Fruit fly (Drosophila melanogaster) whole organism, embryonic: Measurements from ENCODE around the gene Sec61alpha.

Experiments used
- Adf1 ChIP-seq: fragments of 200-800 bp; sonication (Bioruptor generic); IDR thresholded peaks from 2 replicates; pipeline ENCODE4 v1.3.6; 2022; ENCODE audit warnings: missing biosample characterization, missing genetic modification characterization
- Antp ChIP-seq: fragments of 200-800 bp; sonication (Bioruptor generic); optimal IDR thresholded peaks from 3 replicates; lab custom pipeline; 2016; ENCODE audit warnings: missing biosample characterization, missing genetic modification characterization
- Blimp-1 ChIP-seq: fragments of 200-800 bp; sonication (Bioruptor generic); optimal IDR thresholded peaks from 3 replicates; lab custom pipeline; 2018; ENCODE audit warnings: missing biosample characterization, missing genetic modification characterization, mild to moderate bottlenecking, moderate library complexity, missing genetic modification reagents
- CG12769 ChIP-seq: fragments of 200-800 bp; sonication (Bioruptor generic); optimal IDR thresholded peaks from 2 replicates; lab custom pipeline; 2019; ENCODE audit warnings: missing biosample characterization, mild to moderate bottlenecking, missing genetic modification characterization, moderate library complexity
- CG13287 ChIP-seq: fragments of 200-800 bp; sonication (Bioruptor generic); IDR thresholded peaks from 2 replicates; pipeline ENCODE4 v1.3.6; 2022; ENCODE audit warnings: missing biosample characterization, missing genetic modification characterization; ENCODE audit not compliant: partially characterized antibody
- CG14014 ChIP-seq: fragments of 200-800 bp; sonication (Bioruptor generic); IDR thresholded peaks from 2 replicates; pipeline ENCODE4 v1.3.6; 2022; ENCODE audit warnings: missing biosample characterization, missing genetic modification characterization
- CG17186 ChIP-seq: fragments of 200-800 bp; sonication (Bioruptor generic); optimal IDR thresholded peaks from 3 replicates; lab custom pipeline; 2017; ENCODE audit warnings: missing biosample characterization, missing genetic modification reagents, missing genetic modification characterization
- CG2120 ChIP-seq: fragments of 200-800 bp; sonication (Bioruptor generic); optimal IDR thresholded peaks from 3 replicates; lab custom pipeline; 2016; ENCODE audit warnings: missing biosample characterization, missing genetic modification characterization
- CG2129 ChIP-seq: fragments of 200-800 bp; sonication (Bioruptor generic); IDR thresholded peaks from 2 replicates; pipeline ENCODE4 v1.3.6; 2022; ENCODE audit warnings: missing biosample characterization, missing genetic modification characterization; ENCODE audit not compliant: partially characterized antibody
- CG3407 ChIP-seq: fragments of 200-800 bp; sonication (Bioruptor generic); optimal IDR thresholded peaks from 2 replicates; lab custom pipeline; 2018; ENCODE audit warnings: missing biosample characterization, mild to moderate bottlenecking, missing genetic modification characterization
- CG3726 ChIP-seq: fragments of 200-800 bp; sonication (Bioruptor generic); IDR thresholded peaks from 3 replicates; pipeline ENCODE4, ENCODE4 v1.3.6; 2022; ENCODE audit warnings: missing biosample characterization, missing genetic modification characterization
- CG4820 ChIP-seq: fragments of 200-800 bp; sonication (Bioruptor generic); optimal IDR thresholded peaks from 3 replicates; lab custom pipeline; 2016; ENCODE audit warnings: missing biosample characterization, missing genetic modification characterization
- CG6689 ChIP-seq: fragments of 200-800 bp; sonication (Bioruptor generic); IDR thresholded peaks from 2 replicates; pipeline ENCODE4 v1.3.6; 2022; ENCODE audit warnings: missing biosample characterization, missing genetic modification characterization
- CG7963 ChIP-seq: fragments of 200-800 bp; sonication (Bioruptor generic); IDR thresholded peaks from 3 replicates; pipeline ENCODE4 v1.3.6; 2022; ENCODE audit warnings: missing biosample characterization, missing genetic modification characterization; ENCODE audit not compliant: partially characterized antibody
- CG8290 ChIP-seq, 3 experiments: fragments of 200-800 bp; sonication (Bioruptor generic); optimal IDR thresholded peaks; 2 replicates each; lab custom pipeline; 2016 to 2019; ENCODE audit warnings: missing biosample characterization in 3 of 3, missing genetic modification characterization in 3 of 3, mild to moderate bottlenecking in 2 of 3, moderate library complexity in 1 of 3
- CG8765 ChIP-seq: fragments of 200-800 bp; sonication (Bioruptor generic); IDR thresholded peaks from 2 replicates; pipeline ENCODE4 v1.3.6; 2022; ENCODE audit warnings: missing biosample characterization, missing genetic modification characterization
- CG9215 ChIP-seq: fragments of 200-800 bp; sonication (Bioruptor generic); IDR thresholded peaks from 2 replicates; pipeline ENCODE4 v1.3.6; 2022; ENCODE audit warnings: missing biosample characterization, missing genetic modification characterization
- D ChIP-seq, 2 experiments: fragments of 200-800 bp in 1 of 2; fragments of >200 bp in 1 of 2; sonication (Bioruptor generic) in 1 of 2; optimal IDR thresholded peaks; 2 replicates in 1 of 2; 3 replicates in 1 of 2; lab custom pipeline; 2017; ENCODE audit warnings: mild to moderate bottlenecking in 1 of 2, missing biosample characterization in 1 of 2, missing genetic modification characterization in 1 of 2, missing genetic modification reagents in 1 of 2
- Doc3 ChIP-seq: fragments of 200-800 bp; sonication (Bioruptor generic); IDR thresholded peaks from 3 replicates; pipeline ENCODE4 v1.3.6; 2022; ENCODE audit warnings: missing biosample characterization, missing genetic modification characterization; ENCODE audit not compliant: partially characterized antibody
- Ets65A ChIP-seq: fragments of 200-800 bp; sonication (Bioruptor generic); peaks from one replicate; lab custom pipeline; 2016; ENCODE audit warnings: missing biosample characterization, missing genetic modification characterization
- Gsc ChIP-seq: fragments of 200-800 bp; sonication (Bioruptor generic); IDR thresholded peaks from 2 replicates; pipeline ENCODE4 v1.3.6; 2022; ENCODE audit warnings: missing biosample characterization, missing genetic modification characterization
- Gug ChIP-seq: fragments of 200-800 bp; sonication (Bioruptor generic); IDR thresholded peaks from 4 replicates; pipeline ENCODE4 v1.3.6; 2022; ENCODE audit warnings: missing biosample characterization, missing genetic modification characterization
- H15 ChIP-seq: fragments of 200-800 bp; sonication (Bioruptor generic); IDR thresholded peaks from 3 replicates; pipeline ENCODE4 v1.3.6; 2022; ENCODE audit warnings: missing biosample characterization, missing genetic modification characterization
- HHEX ChIP-seq: fragments of 200-800 bp; sonication (Bioruptor generic); optimal IDR thresholded peaks from 3 replicates; lab custom pipeline; 2017; ENCODE audit warnings: missing biosample characterization, mild to moderate bottlenecking, missing genetic modification characterization, missing genetic modification reagents
- Hey ChIP-seq: fragments of 200-800 bp; sonication (Bioruptor generic); optimal IDR thresholded peaks from 3 replicates; lab custom pipeline; 2018; ENCODE audit warnings: missing biosample characterization, mild to moderate bottlenecking, missing genetic modification characterization
- Hsf ChIP-seq: fragments of 200-800 bp; sonication (Bioruptor generic); optimal IDR thresholded peaks from 3 replicates; lab custom pipeline; 2016; ENCODE audit warnings: missing biosample characterization, missing genetic modification characterization
- MBD-R2 ChIP-seq: fragments of 200-800 bp; sonication (Bioruptor generic); IDR thresholded peaks from 2 replicates; pipeline ENCODE4 v1.3.6; 2022; ENCODE audit warnings: missing biosample characterization, missing genetic modification characterization
- Max ChIP-seq: fragments of 200-800 bp; sonication (Bioruptor generic); optimal IDR thresholded peaks from 2 replicates; lab custom pipeline; 2016; ENCODE audit warnings: missing biosample characterization, mild to moderate bottlenecking, missing genetic modification characterization
- Med ChIP-seq: fragments of 200-800 bp; sonication (Bioruptor generic); peaks from one replicate; lab custom pipeline; 2016; ENCODE audit warnings: missing biosample characterization, missing genetic modification characterization, mild to moderate bottlenecking, inconsistent platforms, moderate library complexity
- Mes4 ChIP-seq: fragments of 200-800 bp; sonication (Bioruptor generic); optimal IDR thresholded peaks from 2 replicates; lab custom pipeline; 2016; ENCODE audit warnings: missing biosample characterization, missing genetic modification characterization
- Oli ChIP-seq: fragments of 200-800 bp; sonication (Bioruptor generic); optimal IDR thresholded peaks from 2 replicates; lab custom pipeline; 2018; ENCODE audit warnings: missing biosample characterization, mild to moderate bottlenecking, missing genetic modification characterization, moderate library complexity
- Six4 ChIP-seq: fragments of 200-800 bp; sonication (Bioruptor generic); optimal IDR thresholded peaks from 2 replicates; lab custom pipeline; 2016; ENCODE audit warnings: missing biosample characterization, missing genetic modification characterization
- Sry-β ChIP-seq: fragments of 200-800 bp; sonication (Bioruptor generic); optimal IDR thresholded peaks from 2 replicates; lab custom pipeline; 2018; ENCODE audit warnings: missing biosample characterization, mild to moderate bottlenecking, missing genetic modification characterization, moderate library complexity
- ap ChIP-seq: fragments of 200-800 bp; sonication (Bioruptor generic); IDR thresholded peaks from 2 replicates; pipeline ENCODE4 v1.3.6; 2022; ENCODE audit warnings: missing biosample characterization, missing genetic modification characterization
- chif ChIP-seq, 2 experiments: fragments of 200-800 bp; sonication (Bioruptor generic); optimal IDR thresholded peaks; 3 replicates each; lab custom pipeline; 2016; ENCODE audit warnings: missing biosample characterization in 2 of 2, missing genetic modification characterization in 2 of 2
- crol ChIP-seq: fragments of 200-800 bp; sonication (Bioruptor generic); IDR thresholded peaks from 2 replicates; pipeline ENCODE4 v1.3.6; 2022; ENCODE audit warnings: missing biosample characterization, missing genetic modification characterization
- dan ChIP-seq: fragments of 200-800 bp; sonication (Bioruptor generic); IDR thresholded peaks from 2 replicates; pipeline ENCODE4 v1.3.6; 2022; ENCODE audit warnings: missing biosample characterization, missing genetic modification characterization
- emc ChIP-seq: fragments of 200-800 bp; sonication (Bioruptor generic); optimal IDR thresholded peaks from 2 replicates; lab custom pipeline; 2016; ENCODE audit warnings: missing biosample characterization, missing genetic modification characterization
- gce ChIP-seq: fragments of 200-800 bp; sonication (Bioruptor generic); IDR thresholded peaks from 3 replicates; pipeline ENCODE4 v1.3.6; 2022; ENCODE audit warnings: missing biosample characterization, missing genetic modification characterization
- grau ChIP-seq: fragments of 200-800 bp; optimal IDR thresholded peaks from 3 replicates; lab custom pipeline; 2019; ENCODE audit warnings: missing biosample characterization, mild to moderate bottlenecking, missing genetic modification characterization, moderate library complexity
- gsb-n ChIP-seq: fragments of 200-800 bp; sonication (Bioruptor generic); optimal IDR thresholded peaks from 3 replicates; lab custom pipeline; 2018; ENCODE audit warnings: missing biosample characterization, mild to moderate bottlenecking, missing genetic modification characterization
- lmd ChIP-seq: fragments of 200-800 bp; sonication (Bioruptor generic); IDR thresholded peaks from 2 replicates; pipeline ENCODE4 v1.3.6; 2022; ENCODE audit warnings: missing biosample characterization, missing genetic modification characterization
- oc ChIP-seq: fragments of 200-800 bp; sonication (Bioruptor generic); optimal IDR thresholded peaks from 2 replicates; lab custom pipeline; 2018; ENCODE audit warnings: missing biosample characterization, mild to moderate bottlenecking, missing genetic modification characterization, moderate library complexity
- pros ChIP-seq: fragments of 200-800 bp; sonication (Bioruptor generic); optimal IDR thresholded peaks from 3 replicates; lab custom pipeline; 2019; ENCODE audit warnings: missing biosample characterization, mild to moderate bottlenecking, missing genetic modification characterization, moderate library complexity
- repo ChIP-seq: fragments of 200-800 bp; sonication (Bioruptor generic); optimal IDR thresholded peaks from 2 replicates; lab custom pipeline; 2016; ENCODE audit warnings: missing biosample characterization, missing genetic modification characterization
- seq ChIP-seq: fragments of 200-800 bp; sonication (Bioruptor generic); IDR thresholded peaks from 2 replicates; pipeline ENCODE4 v1.3.6; 2022; ENCODE audit warnings: missing biosample characterization, missing genetic modification characterization
- sim ChIP-seq: fragments of 200-800 bp; sonication (Bioruptor generic); IDR thresholded peaks from 2 replicates; pipeline ENCODE4 v1.3.6; 2022; ENCODE audit warnings: missing biosample characterization, missing genetic modification characterization
- slbo ChIP-seq: fragments of 200-800 bp; sonication (Bioruptor generic); IDR thresholded peaks from 2 replicates; pipeline ENCODE4 v1.3.6; 2022; ENCODE audit warnings: missing biosample characterization, missing genetic modification characterization
- slp2 ChIP-seq: fragments of 200-800 bp; sonication (Bioruptor generic); optimal IDR thresholded peaks from 2 replicates; lab custom pipeline; 2016; ENCODE audit warnings: missing biosample characterization, missing genetic modification characterization
- sna ChIP-seq: fragments of 200-800 bp; sonication (Bioruptor generic); IDR thresholded peaks from 2 replicates; pipeline ENCODE4 v1.3.6; 2022; ENCODE audit warnings: missing biosample characterization, missing genetic modification characterization; ENCODE audit not compliant: partially characterized antibody
- stc ChIP-seq: fragments of 200-800 bp; sonication (Bioruptor generic); IDR thresholded peaks from 2 replicates; pipeline ENCODE4 v1.3.6; 2022; ENCODE audit warnings: missing biosample characterization, missing genetic modification characterization
- zfh1 ChIP-seq: fragments of 200-800 bp; sonication (Bioruptor generic); IDR thresholded peaks from 3 replicates; pipeline ENCODE4 v1.3.6; 2022; ENCODE audit warnings: missing biosample characterization, missing genetic modification characterization

Sec61alpha gene

DNA sequence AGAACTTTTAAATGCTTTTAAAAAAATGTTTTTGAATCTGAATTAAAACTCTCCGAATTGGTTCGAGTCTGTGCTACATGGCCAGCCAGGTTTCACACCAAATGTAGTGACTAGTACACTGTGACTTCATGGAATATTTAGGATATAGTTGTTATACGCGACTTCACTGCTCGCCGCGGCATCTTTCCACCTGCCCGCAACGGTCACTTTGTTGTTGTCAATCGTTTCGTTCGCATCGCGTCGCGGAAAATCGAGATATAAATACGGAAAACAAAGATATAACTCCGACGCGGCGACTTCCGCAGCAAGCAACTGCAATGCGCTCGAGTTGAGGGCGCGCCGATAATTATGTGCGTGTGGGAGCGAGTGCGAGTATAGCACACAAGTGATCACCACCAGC, 18.1 kb upstream of the Sec61alpha start, which contains the start of gene CG31637 (continued):
- TF ChIP-seq stc (GFP tag; lab: Robert Waterston, UW) (no peak), slp2 (no peak), seq (GFP tag; lab: Robert Waterston, UW) (no peak), grau (tag; lab: Kevin White, UChicago) (peak; percentile 42), slbo (GFP tag; lab: Robert Waterston, UW) (peak; percentile 48), Gsc (no peak), Blimp-1 (no peak), MBD-R2 (GFP tag; lab: Robert Waterston, UW) (peak; percentile 82), sim (GFP tag; lab: Robert Waterston, UW) (no peak), ap (no peak), Max (GFP tag; lab: Kevin White, UChicago) (no peak), H15 (GFP tag; lab: Robert Waterston, UW) (no peak), Mes4 (GFP tag; lab: Kevin White, UChicago) (no peak), Oli (tag; lab: Kevin White, UChicago) (no peak), dan (GFP tag; lab: Robert Waterston, UW) (no peak), CG14014 (GFP tag; lab: Robert Waterston, UW) (no peak), CG2120 (GFP tag; lab: Kevin White, UChicago) (no peak), gsb-n (tag; lab: Kevin White, UChicago) (no peak), repo (GFP tag; lab: Kevin White, UChicago) (no peak), HHEX (no peak), Adf1 (GFP tag; lab: Robert Waterston, UW) (peak; percentile 43; the same call in 1 of the 2 replicates), lmd (GFP tag; lab: Robert Waterston, UW) (no peak), CG4820 (GFP tag; lab: Kevin White, UChicago) (no peak), Gug (no peak), Ets65A (GFP tag; lab: Kevin White, UChicago) (peak; percentile 82), Six4 (GFP tag; lab: Kevin White, UChicago) (no peak), Antp (GFP tag; lab: Kevin White, UChicago) (no peak), pros (no peak), CG7963 (GFP tag; lab: Robert Waterston, UW) (no peak), CG13287 (GFP tag; lab: Robert Waterston, UW) (peak; percentile 64), CG12769 (tag; lab: Kevin White, UChicago) (no peak), Med (GFP tag; lab: Kevin White, UChicago) (peak; percentile 85), zfh1 (GFP tag; lab: Robert Waterston, UW) (no peak), emc (GFP tag; lab: Kevin White, UChicago) (no peak), CG9215 (GFP tag; lab: Robert Waterston, UW) (no peak), CG17186 (GFP tag; lab: Kevin White, UChicago) (peak; percentile 51), Sry-β (GFP tag; lab: Kevin White, UChicago) (no peak), Doc3 (no peak), chif (GFP tag; optimal IDR thresholded peaks at IDR 0.05; lab: Kevin White, UChicago) (no peak), CG3726 (GFP tag; lab: Robert Waterston, UW) (no peak), oc (no peak), CG6689 (no peak), D (optimal IDR thresholded peaks at IDR 0.05; lab: Kevin White, UChicago) (no peak), D (GFP tag; optimal IDR thresholded peaks at IDR 0.05; lab: Kevin White, UChicago) (no peak), gce (GFP tag; lab: Robert Waterston, UW) (no peak), crol (GFP tag; lab: Robert Waterston, UW) (no peak), CG8765 (no peak), CG2129 (GFP tag; lab: Robert Waterston, UW) (no peak), Hsf (GFP tag; lab: Kevin White, UChicago) (no peak), CG8290 (GFP tag; optimal IDR thresholded peaks at IDR 0.05; lab: Kevin White, UChicago) (no peak), CG8290 (tag; optimal IDR thresholded peaks at IDR 0.05; lab: Kevin White, UChicago) (peak in 1 of 2 experiments; percentile 87), Hey (tag; lab: Kevin White, UChicago) (no peak), CG3407 (GFP tag; lab: Kevin White, UChicago) (no peak), sna (GFP tag; lab: Robert Waterston, UW) (no peak)
